Fruit fly (Drosophila melanogaster) whole organism, embryonic: Measurements from ENCODE around the gene CG31638.
A peak's percentile ranks its signal among the peaks of the same experiment; 100 is the strongest.

Experiments used
- Bteb2 ChIP-seq: fragments of 200-800 bp; sonication (Bioruptor generic); optimal IDR thresholded peaks from 2 replicates; lab custom pipeline; 2016; ENCODE audit warnings: missing biosample characterization, missing genetic modification characterization
- CG10274 ChIP-seq: fragments of 200-800 bp; sonication (Bioruptor generic); optimal IDR thresholded peaks from 3 replicates; lab custom pipeline; 2017; ENCODE audit warnings: missing biosample characterization, mild to moderate bottlenecking, missing genetic modification characterization
- CG10462 ChIP-seq: fragments of 200-800 bp; sonication (Bioruptor generic); optimal IDR thresholded peaks from 2 replicates; lab custom pipeline; 2016; ENCODE audit warnings: missing biosample characterization, missing genetic modification characterization
- CG11398 ChIP-seq: fragments of 200-800 bp; sonication (Bioruptor generic); optimal IDR thresholded peaks from 2 replicates; lab custom pipeline; 2016; ENCODE audit warnings: missing biosample characterization, missing genetic modification characterization
- CG12071 ChIP-seq: fragments of 200-800 bp; sonication (Bioruptor generic); optimal IDR thresholded peaks from 3 replicates; lab custom pipeline; 2018; ENCODE audit warnings: missing biosample characterization, mild to moderate bottlenecking, missing genetic modification characterization
- CG14441 ChIP-seq: fragments of 200-800 bp; sonication (Bioruptor generic); IDR thresholded peaks from 2 replicates; pipeline ENCODE4 v1.3.6; 2022; ENCODE audit warnings: missing biosample characterization, missing genetic modification characterization
- CG14667 ChIP-seq: fragments of 200-800 bp; sonication (Bioruptor generic); IDR thresholded peaks from 2 replicates; pipeline ENCODE4 v1.3.6; 2022; ENCODE audit warnings: missing biosample characterization, missing genetic modification characterization
- CG14710 ChIP-seq: fragments of 200-800 bp; sonication (Bioruptor generic); optimal IDR thresholded peaks from 3 replicates; lab custom pipeline; 2019; ENCODE audit warnings: missing biosample characterization, mild to moderate bottlenecking, missing genetic modification characterization, moderate library complexity
- CG14860 ChIP-seq: fragments of 200-800 bp; sonication (Bioruptor generic); IDR thresholded peaks from 3 replicates; pipeline ENCODE4 v1.3.6; 2022; ENCODE audit warnings: missing biosample characterization, missing genetic modification characterization; ENCODE audit not compliant: partially characterized antibody
- CG1529 ChIP-seq: fragments of 200-800 bp; sonication (Bioruptor generic); optimal IDR thresholded peaks from 3 replicates; lab custom pipeline; 2018; ENCODE audit warnings: missing biosample characterization, missing genetic modification characterization
- CG17361 ChIP-seq: fragments of 200-800 bp; sonication (Bioruptor generic); IDR thresholded peaks from 3 replicates; pipeline ENCODE4 v1.3.6; 2022; ENCODE audit warnings: missing biosample characterization, missing genetic modification characterization
- CG2129 ChIP-seq: fragments of 200-800 bp; sonication (Bioruptor generic); IDR thresholded peaks from 2 replicates; pipeline ENCODE4 v1.3.6; 2022; ENCODE audit warnings: missing biosample characterization, missing genetic modification characterization; ENCODE audit not compliant: partially characterized antibody
- CG30403 ChIP-seq: fragments of 200-800 bp; sonication (Bioruptor generic); optimal IDR thresholded peaks from 3 replicates; lab custom pipeline; 2016; ENCODE audit warnings: missing biosample characterization, missing genetic modification characterization
- CG3995 ChIP-seq: fragments of 200-800 bp; sonication (Bioruptor generic); optimal IDR thresholded peaks from 3 replicates; lab custom pipeline; 2016; ENCODE audit warnings: missing biosample characterization, missing genetic modification characterization
- CG43689 ChIP-seq: fragments of 200-800 bp; sonication (Bioruptor generic); IDR thresholded peaks from 2 replicates; pipeline ENCODE4 v1.3.6; 2022; ENCODE audit warnings: missing biosample characterization, missing genetic modification characterization
- CG4424 ChIP-seq: fragments of 200-800 bp; sonication (Bioruptor generic); optimal IDR thresholded peaks from 3 replicates; lab custom pipeline; 2016; ENCODE audit warnings: missing biosample characterization, missing genetic modification characterization
- CG6654 ChIP-seq: fragments of 200-800 bp; sonication (Bioruptor generic); optimal IDR thresholded peaks from 2 replicates; lab custom pipeline; 2017; ENCODE audit warnings: missing biosample characterization, mild to moderate bottlenecking, missing genetic modification characterization
- CG8924 ChIP-seq: fragments of 200-800 bp; optimal IDR thresholded peaks from 3 replicates; lab custom pipeline; 2019; ENCODE audit warnings: missing biosample characterization, mild to moderate bottlenecking, missing genetic modification characterization, moderate library complexity
- CG8944 ChIP-seq: fragments of 200-800 bp; sonication (Bioruptor generic); optimal IDR thresholded peaks from 3 replicates; lab custom pipeline; 2016; ENCODE audit warnings: missing biosample characterization, missing genetic modification characterization
- CG9876 ChIP-seq: fragments of 200-800 bp; sonication (Bioruptor generic); optimal IDR thresholded peaks from 2 replicates; lab custom pipeline; 2016; ENCODE audit warnings: missing biosample characterization, missing genetic modification characterization
- CHES-1-like ChIP-seq: fragments of 200-800 bp; sonication (Bioruptor generic); optimal IDR thresholded peaks from 2 replicates; lab custom pipeline; 2016; ENCODE audit warnings: missing biosample characterization, missing genetic modification characterization
- CoRest ChIP-seq: fragments of 200-800 bp; sonication (Bioruptor generic); optimal IDR thresholded peaks from 3 replicates; lab custom pipeline; 2018; ENCODE audit warnings: missing biosample characterization, mild to moderate bottlenecking, missing genetic modification characterization, moderate library complexity
- Dad ChIP-seq: fragments of 200-800 bp; sonication (Bioruptor generic); optimal IDR thresholded peaks from 3 replicates; lab custom pipeline; 2016; ENCODE audit warnings: missing biosample characterization, missing genetic modification characterization
- Drgx ChIP-seq: fragments of 200-800 bp; sonication (Bioruptor generic); IDR thresholded peaks from 2 replicates; pipeline ENCODE4 v1.3.6; 2022; ENCODE audit warnings: missing biosample characterization, missing genetic modification characterization
- Eip74EF ChIP-seq, 2 experiments: fragments of 200-800 bp in 1 of 2; fragments of >200 bp in 1 of 2; sonication (Bioruptor generic) in 1 of 2; optimal IDR thresholded peaks; 2 replicates each; lab custom pipeline; 2017 to 2019; ENCODE audit warnings: missing biosample characterization in 2 of 2, missing genetic modification characterization in 2 of 2, mild to moderate bottlenecking in 1 of 2, moderate library complexity in 1 of 2
- Elba2 ChIP-seq: fragments of 200-800 bp; sonication (Bioruptor generic); optimal IDR thresholded peaks from 3 replicates; lab custom pipeline; 2016; ENCODE audit warnings: missing biosample characterization, missing genetic modification characterization
- Hr39 ChIP-seq: fragments of >200 bp; optimal IDR thresholded peaks from 2 replicates; lab custom pipeline; 2017
- Jarid2 ChIP-seq: fragments of 200-800 bp; sonication (Bioruptor generic); optimal IDR thresholded peaks from 3 replicates; lab custom pipeline; 2017; ENCODE audit warnings: mild to moderate bottlenecking, missing biosample characterization, missing genetic modification reagents, missing genetic modification characterization
- Kr ChIP-seq: fragments of 200-800 bp; sonication (Bioruptor generic); optimal IDR thresholded peaks from 2 replicates; lab custom pipeline; 2017; ENCODE audit warnings: missing biosample characterization, mild to moderate bottlenecking, missing genetic modification characterization
- Med ChIP-seq: fragments of 200-800 bp; sonication (Bioruptor generic); peaks from one replicate; lab custom pipeline; 2016; ENCODE audit warnings: missing biosample characterization, missing genetic modification characterization, mild to moderate bottlenecking, inconsistent platforms, moderate library complexity
- Ravus ChIP-seq: fragments of 200-800 bp; sonication (Bioruptor generic); IDR thresholded peaks from 2 replicates; pipeline ENCODE4 v1.3.6; 2022; ENCODE audit warnings: missing biosample characterization, missing genetic modification characterization
- Rfx ChIP-seq: fragments of 200-800 bp; sonication (Bioruptor generic); IDR thresholded peaks from 2 replicates; pipeline ENCODE4 v1.3.6; 2022; ENCODE audit warnings: missing biosample characterization, missing genetic modification characterization
- Sin3A ChIP-seq: fragments of >200 bp; optimal IDR thresholded peaks from 2 replicates; lab custom pipeline; 2018
- Sox100B ChIP-seq: fragments of 200-800 bp; sonication (Bioruptor generic); optimal IDR thresholded peaks from 3 replicates; lab custom pipeline; 2018; ENCODE audit warnings: missing biosample characterization, mild to moderate bottlenecking, missing genetic modification characterization
- Spps ChIP-seq: fragments of 200-800 bp; sonication (Bioruptor generic); optimal IDR thresholded peaks from 2 replicates; lab custom pipeline; 2018; ENCODE audit warnings: missing biosample characterization, mild to moderate bottlenecking, missing genetic modification characterization
- Vsx1 ChIP-seq: fragments of 200-800 bp; sonication (Bioruptor generic); optimal IDR thresholded peaks from 2 replicates; lab custom pipeline; 2017; ENCODE audit warnings: missing biosample characterization, mild to moderate bottlenecking, missing genetic modification characterization, missing genetic modification reagents
- ap ChIP-seq: fragments of 200-800 bp; sonication (Bioruptor generic); IDR thresholded peaks from 2 replicates; pipeline ENCODE4 v1.3.6; 2022; ENCODE audit warnings: missing biosample characterization, missing genetic modification characterization
- bab2 ChIP-seq: fragments of 200-800 bp; sonication (Bioruptor generic); optimal IDR thresholded peaks from 2 replicates; lab custom pipeline; 2016; ENCODE audit warnings: missing biosample characterization, missing genetic modification characterization
- cwo ChIP-seq: fragments of 200-800 bp; sonication (Bioruptor generic); optimal IDR thresholded peaks from 3 replicates; lab custom pipeline; 2017; ENCODE audit warnings: missing biosample characterization, missing genetic modification characterization, mild to moderate bottlenecking, moderate library complexity, missing genetic modification reagents
- eyg ChIP-seq: fragments of 200-800 bp; sonication (Bioruptor generic); optimal IDR thresholded peaks from 3 replicates; lab custom pipeline; 2016; ENCODE audit warnings: missing biosample characterization, missing genetic modification characterization
- fd96Cb ChIP-seq: fragments of 200-800 bp; sonication (Bioruptor generic); optimal IDR thresholded peaks from 2 replicates; lab custom pipeline; 2018; ENCODE audit warnings: missing biosample characterization, mild to moderate bottlenecking, missing genetic modification characterization, moderate library complexity
- lola ChIP-seq, 3 experiments: fragments of >200 bp in 2 of 3; fragments of 200-800 bp in 1 of 3; sonication (Bioruptor generic) in 1 of 3; optimal IDR thresholded peaks; 2 replicates each; lab custom pipeline; 2017 to 2019; ENCODE audit warnings: missing biosample characterization in 3 of 3, missing genetic modification characterization in 3 of 3, mild to moderate bottlenecking in 1 of 3, moderate library complexity in 1 of 3
- luna ChIP-seq: fragments of 200-800 bp; sonication (Bioruptor generic); optimal IDR thresholded peaks from 2 replicates; lab custom pipeline; 2016; ENCODE audit warnings: missing biosample characterization, missing genetic modification characterization
- maf-S ChIP-seq: fragments of 200-800 bp; sonication (Bioruptor generic); optimal IDR thresholded peaks from 2 replicates; lab custom pipeline; 2016; ENCODE audit warnings: missing biosample characterization, missing genetic modification characterization
- mirr ChIP-seq: fragments of 200-800 bp; sonication (Bioruptor generic); optimal IDR thresholded peaks from 3 replicates; lab custom pipeline; 2018; ENCODE audit warnings: missing biosample characterization, mild to moderate bottlenecking, missing genetic modification characterization
- mld ChIP-seq: fragments of 200-800 bp; sonication (Bioruptor generic); IDR thresholded peaks from 3 replicates; pipeline ENCODE4 v1.3.6; 2022; ENCODE audit warnings: missing biosample characterization, missing genetic modification characterization; ENCODE audit not compliant: partially characterized antibody
- onecut ChIP-seq: fragments of 200-800 bp; sonication (Bioruptor generic); IDR thresholded peaks from 2 replicates; pipeline ENCODE4 v1.3.6; 2022; ENCODE audit warnings: missing biosample characterization, missing genetic modification characterization
- rib ChIP-seq: fragments of 200-800 bp; sonication (Bioruptor generic); IDR thresholded peaks from 2 replicates; pipeline ENCODE4 v1.3.6; 2022; ENCODE audit warnings: missing biosample characterization, missing genetic modification characterization
- scrt ChIP-seq: fragments of 200-800 bp; sonication (Bioruptor generic); optimal IDR thresholded peaks from 2 replicates; lab custom pipeline; 2018; ENCODE audit warnings: missing biosample characterization, mild to moderate bottlenecking, missing genetic modification characterization, moderate library complexity
- unpg ChIP-seq: fragments of 200-800 bp; sonication (Bioruptor generic); optimal IDR thresholded peaks from 3 replicates; lab custom pipeline; 2018; ENCODE audit warnings: missing biosample characterization, mild to moderate bottlenecking, missing genetic modification characterization, moderate library complexity
- vvl ChIP-seq: fragments of 200-800 bp; sonication (Bioruptor generic); IDR thresholded peaks from 2 replicates; pipeline ENCODE4 v1.3.6; 2022; ENCODE audit warnings: missing biosample characterization, missing genetic modification characterization
- zen2 ChIP-seq: fragments of 200-800 bp; sonication (Bioruptor generic); IDR thresholded peaks from 3 replicates; pipeline ENCODE4 v1.3.6; 2022; ENCODE audit warnings: missing biosample characterization, missing genetic modification characterization; ENCODE audit not compliant: partially characterized antibody

Gene CG31638

DNA sequence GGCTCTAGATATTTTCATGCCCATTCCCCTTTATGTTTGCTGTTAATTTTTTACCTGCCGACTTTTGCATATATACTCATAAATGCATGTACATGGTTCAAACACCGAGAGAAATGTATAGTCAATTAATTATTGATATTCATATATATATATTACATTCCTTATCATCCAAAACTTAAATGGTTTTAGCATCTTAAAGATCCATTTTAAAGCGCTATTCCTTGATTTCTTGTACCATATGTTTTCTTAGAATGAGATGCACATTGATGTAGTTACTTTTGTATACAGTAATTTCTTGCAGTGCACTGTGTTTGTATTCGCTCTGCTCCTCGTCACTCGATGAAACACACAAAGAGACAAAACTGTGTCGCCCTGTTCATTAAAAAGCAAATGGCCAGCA is 17.8 kb downstream of the CG31638 start (continued):
- TF ChIP-seq mirr (GFP tag; lab: Kevin White, UChicago) (no peak), Drgx (GFP tag; lab: Robert Waterston, UW) (peak; percentile 46; the same call in 1 of the 2 replicates), Ravus (no peak), unpg (GFP tag; lab: Kevin White, UChicago) (peak; percentile 35), cwo (GFP tag; lab: Kevin White, UChicago) (no peak), CHES-1-like (GFP tag; lab: Kevin White, UChicago) (no peak), luna (no peak), Dad (GFP tag; lab: Kevin White, UChicago) (no peak), mld (GFP tag; lab: Robert Waterston, UW) (no peak), vvl (no peak), CG14710 (tag; lab: Kevin White, UChicago) (peak; percentile 12), CG8944 (no peak), Kr (GFP tag; lab: Kevin White, UChicago) (no peak), CG10274 (GFP tag; lab: Kevin White, UChicago) (no peak), Spps (no peak), Jarid2 (GFP tag; lab: Kevin White, UChicago) (no peak), onecut (GFP tag; lab: Robert Waterston, UW) (no peak), CG12071 (GFP tag; lab: Kevin White, UChicago) (no peak), Rfx (no peak), bab2 (GFP tag; lab: Kevin White, UChicago) (no peak), CG2129 (no peak), Bteb2 (GFP tag; lab: Kevin White, UChicago) (no peak), zen2 (GFP tag; lab: Robert Waterston, UW) (no peak), CG17361 (peak; percentile 28; the same call in 1 of the 3 replicates), CG14667 (GFP tag; lab: Robert Waterston, UW) (no peak), Elba2 (no peak), CG14860 (GFP tag; lab: Robert Waterston, UW) (no peak), lola (GFP tag; optimal IDR thresholded peaks at IDR 0.05; lab: Kevin White, UChicago) (peak in 1 of 3 experiments; percentile 30), maf-S (GFP tag; lab: Kevin White, UChicago) (no peak), CG43689 (GFP tag; lab: Robert Waterston, UW) (no peak), fd96Cb (peak; percentile 19), Hr39 (lab: Kevin White, UChicago) (no peak), Eip74EF (GFP tag; optimal IDR thresholded peaks at IDR 0.05; lab: Kevin White, UChicago) (peak in 1 of 2 experiments; percentile 22), ap (no peak), CG1529 (GFP tag; lab: Kevin White, UChicago) (no peak), scrt (GFP tag; lab: Kevin White, UChicago) (no peak), Sox100B (GFP tag; lab: Kevin White, UChicago) (peak; percentile 21), eyg (GFP tag; lab: Kevin White, UChicago) (no peak), CoRest (tag; lab: Kevin White, UChicago) (peak; percentile 27), CG4424 (GFP tag; lab: Kevin White, UChicago) (peak; percentile 45), CG14441 (GFP tag; lab: Robert Waterston, UW) (no peak), CG8924 (peak; percentile 36), rib (GFP tag; lab: Robert Waterston, UW) (no peak), Sin3A (lab: Kevin White, UChicago) (no peak), CG30403 (GFP tag; lab: Kevin White, UChicago) (no peak), Med (GFP tag; lab: Kevin White, UChicago) (no peak), CG9876 (GFP tag; lab: Kevin White, UChicago) (no peak), CG11398 (GFP tag; lab: Kevin White, UChicago) (no peak), CG6654 (GFP tag; lab: Kevin White, UChicago) (no peak), CG10462 (GFP tag; lab: Kevin White, UChicago) (no peak), CG3995 (GFP tag; lab: Kevin White, UChicago) (no peak), Vsx1 (GFP tag; lab: Kevin White, UChicago) (no peak)
